Fruit fly (Drosophila melanogaster): ENCODE data around the gene CG31019.

- TF ChIP-seq Crg-1 (GFP tag; optimal IDR thresholded peaks at IDR 0.05) (no peak), bab1 (GFP tag; optimal IDR thresholded peaks at IDR 0.05) (no peak), CG12768 (GFP tag; optimal IDR thresholded peaks at IDR 0.05) (no peak), ovo (GFP tag; optimal IDR thresholded peaks at IDR 0.05) (no peak), CG7101 (tag; optimal IDR thresholded peaks at IDR 0.05) (no peak)
These were observed 36.7 kb upstream of the CG31019 start, which contains the start of gene CG34155 for dm6 chr3R:30560070-30560469.
